Worm (Caenorhabditis elegans): Measurements from ENCODE around the gene clec-265.

The clec-265 gene

DNA sequence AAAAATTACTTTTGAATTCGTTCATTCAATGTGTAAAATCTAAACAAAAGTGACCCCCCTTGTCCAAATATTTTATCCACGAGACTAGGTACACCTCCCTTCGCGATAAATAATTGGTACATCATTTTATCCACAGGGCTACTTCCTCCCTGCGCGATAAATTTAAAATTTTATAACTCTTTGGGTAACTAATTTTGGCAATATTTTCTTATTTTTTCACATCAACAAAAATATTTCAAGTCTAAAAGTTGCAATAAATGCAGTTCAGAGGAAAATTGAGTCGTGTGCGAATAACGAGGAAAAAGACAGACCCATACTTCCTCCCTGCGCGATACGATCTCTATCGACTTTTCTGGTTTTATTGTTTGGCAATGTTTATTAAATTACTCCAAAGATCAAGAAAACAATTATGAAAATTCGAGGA is 34.6 kb upstream of the clec-265 start (continued):
- TF ChIP-seq npax-4 (tag; optimal IDR thresholded peaks at IDR 0.05) (peak; percentile 5), dmd-4 (tag; optimal IDR thresholded peaks at IDR 0.05; ENCODE audit: borderline replicate concordance) (no peak), unc-86 (tag; optimal IDR thresholded peaks at IDR 0.05) (peak; percentile 86), ceh-9 (tag; optimal IDR thresholded peaks at IDR 0.05) (no peak), F13H6.1 (tag; optimal IDR thresholded peaks at IDR 0.05) (peak; percentile 56), odd-2 (tag; optimal IDR thresholded peaks at IDR 0.05) (peak; percentile 6), ceh-30 (tag; optimal IDR thresholded peaks at IDR 0.05) (peak; percentile 42), fkh-6 (tag; optimal IDR thresholded peaks at IDR 0.05) (no peak), ceh-19 (GFP tag; optimal IDR thresholded peaks at IDR 0.05) (no peak), fkh-10 (GFP tag; optimal IDR thresholded peaks at IDR 0.05) (peak; percentile 47), gmeb-2 (tag; optimal IDR thresholded peaks at IDR 0.05) (peak; percentile 51), ceh-2 (tag; optimal IDR thresholded peaks at IDR 0.05) (peak; percentile 58), C08G9.2 (tag; optimal IDR thresholded peaks at IDR 0.05) (peak; percentile 63), che-1 (tag; optimal IDR thresholded peaks at IDR 0.05) (no peak), ama-1 (optimal IDR thresholded peaks at IDR 0.05) (no peak), mec-3 (tag; optimal IDR thresholded peaks at IDR 0.05; ENCODE audit: borderline replicate concordance) (no peak), fax-1 (tag; optimal IDR thresholded peaks at IDR 0.05) (no peak), ref-2 (tag; optimal IDR thresholded peaks at IDR 0.05) (peak; percentile 90), elt-4 (tag; optimal IDR thresholded peaks at IDR 0.05) (no peak), unc-42 (tag; optimal IDR thresholded peaks at IDR 0.05) (peak; percentile 95), eyg-1 (tag; optimal IDR thresholded peaks at IDR 0.05) (peak; percentile 20), ets-4 (tag; optimal IDR thresholded peaks at IDR 0.05) (peak; percentile 72), hlh-30 (tag; optimal IDR thresholded peaks at IDR 0.05; ENCODE audit: insufficient read depth) (peak; percentile 58), unc-55 (GFP tag; optimal IDR thresholded peaks at IDR 0.05) (peak; percentile 81), K09A11.1 (tag; optimal IDR thresholded peaks at IDR 0.05; ENCODE audit: insufficient read depth) (peak; percentile 89), ceh-22 (tag; optimal IDR thresholded peaks at IDR 0.05) (no peak), K02D7.2 (tag; optimal IDR thresholded peaks at IDR 0.05) (no peak), sdc-2 (tag; optimal IDR thresholded peaks at IDR 0.05) (peak; percentile 99), pag-3 (tag; optimal IDR thresholded peaks at IDR 0.05; ENCODE audit: borderline replicate concordance) (peak; percentile 22), hlh-6 (tag; optimal IDR thresholded peaks at IDR 0.05) (peak; percentile 8), pros-1 (tag; optimal IDR thresholded peaks at IDR 0.05) (peak; percentile 89), hlh-8 (tag; optimal IDR thresholded peaks at IDR 0.05) (peak; percentile 27), nhr-11 (tag; optimal IDR thresholded peaks at IDR 0.05) (peak; percentile 94), pqm-1 (tag; optimal IDR thresholded peaks at IDR 0.05) (peak; percentile 79)

DNA sequence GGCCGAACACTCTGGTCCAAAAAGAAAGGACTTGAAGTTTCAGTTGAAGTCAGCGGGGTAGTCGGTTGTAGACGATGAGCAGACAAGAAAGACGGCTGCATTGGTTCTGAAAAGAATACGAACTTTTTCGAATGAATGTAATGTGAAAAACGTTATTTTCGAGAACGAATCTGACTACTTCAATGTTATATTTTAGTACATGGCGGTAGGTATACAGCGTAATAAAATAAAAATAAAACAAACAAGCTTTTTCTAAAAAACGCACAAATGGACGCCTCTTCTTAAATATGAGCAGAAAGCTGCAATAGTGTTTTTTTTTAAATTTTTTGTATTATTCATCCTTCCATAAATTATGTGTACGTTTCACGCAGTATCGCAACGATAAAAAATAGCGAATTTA is 31.9 kb upstream of the clec-265 start, which contains the start of gene Y41G9A.17:
Gene Y41G9A.17, minus strand, starts transcription at position 101 of the 400 bp plus-strand sequence.
- TF ChIP-seq hlh-13 (GFP tag; optimal IDR thresholded peaks at IDR 0.05) (no peak), unc-55 (GFP tag; optimal IDR thresholded peaks at IDR 0.05) (no peak), unc-3 (GFP tag; conservative IDR thresholded peaks at IDR 0.05) (no peak), unc-3 (tag; optimal IDR thresholded peaks at IDR 0.05) (no peak), npax-4 (tag; optimal IDR thresholded peaks at IDR 0.05) (no peak), hlh-6 (tag; optimal IDR thresholded peaks at IDR 0.05) (no peak), zip-5 (tag; optimal IDR thresholded peaks at IDR 0.05) (no peak), ceh-18 (tag; optimal IDR thresholded peaks at IDR 0.05) (no peak), fkh-6 (tag; optimal IDR thresholded peaks at IDR 0.05) (no peak), F13H6.1 (tag; optimal IDR thresholded peaks at IDR 0.05) (no peak), pros-1 (tag; optimal IDR thresholded peaks at IDR 0.05) (no peak), pqm-1 (tag; optimal IDR thresholded peaks at IDR 0.05) (no peak), pat-9 (tag; optimal IDR thresholded peaks at IDR 0.05) (no peak), ref-2 (tag; optimal IDR thresholded peaks at IDR 0.05) (no peak), T23F11.4 (GFP tag; optimal IDR thresholded peaks at IDR 0.05) (no peak), K09A11.1 (tag; optimal IDR thresholded peaks at IDR 0.05; ENCODE audit: insufficient read depth) (no peak)

Data from whole organism, late embryonic.